Worm (Caenorhabditis elegans) whole organism, L1 larva: Measurements from ENCODE around the gene T12G3.4.

Source experiments
- ama-1 ChIP-seq: fragments of 150-350 bp; optimal IDR thresholded peaks from 2 replicates; lab custom pipeline; 2014
- egl-27 ChIP-seq, 2 experiments: fragments of 150-350 bp in 1 of 2; sonication (generic microtip); optimal IDR thresholded peaks; 3 replicates each; lab custom pipeline; 2017 to 2018; ENCODE audit warnings: missing biosample characterization in 2 of 2, missing genetic modification characterization in 2 of 2, missing genetic modification reagents in 2 of 2
- mdl-1 ChIP-seq, 2 experiments: fragments of 150-350 bp; optimal IDR thresholded peaks; 2 replicates each; lab custom pipeline; 2014 to 2017; ENCODE audit warnings: missing biosample characterization in 2 of 2, missing genetic modification characterization in 2 of 2, inconsistent platforms in 1 of 2
- mep-1 ChIP-seq: fragments of 150-350 bp; optimal IDR thresholded peaks from 2 replicates; lab custom pipeline; 2014; ENCODE audit warnings: missing biosample characterization, missing genetic modification characterization
- nhr-11 ChIP-seq: fragments of 150-350 bp; optimal IDR thresholded peaks from 2 replicates; lab custom pipeline; 2014; ENCODE audit warnings: missing biosample characterization, missing genetic modification characterization
- sox-4 ChIP-seq: sonication (generic microtip); optimal IDR thresholded peaks from 2 replicates; lab custom pipeline; 2016; ENCODE audit warnings: missing genetic modification characterization, missing compliant biosample characterization

- TF ChIP-seq ama-1 (no peak), sox-4 (tag; lab: Kevin White, UChicago) (no peak), mep-1 (tag; lab: Kevin White, UChicago) (no peak), nhr-11 (tag; lab: Kevin White, UChicago) (no peak), egl-27 (tag; optimal IDR thresholded peaks at IDR 0.05; lab: Kevin White, UChicago) (no peak), mdl-1 (tag; optimal IDR thresholded peaks at IDR 0.05; lab: Kevin White, UChicago) (no peak)
Measured at ce11 chrIV:12046524-12047203, 1.4 kb upstream of the T12G3.4 start, which contains the start of gene T12G3.2.
